Worm (Caenorhabditis elegans): ENCODE measurements around the gene dmd-7.

- TF ChIP-seq dmd-4 (tag; optimal IDR thresholded peaks at IDR 0.05; ENCODE audit: borderline replicate concordance): no peak
- TF ChIP-seq ceh-2 (tag; optimal IDR thresholded peaks at IDR 0.05): no peak
- TF ChIP-seq F13H6.1 (tag; optimal IDR thresholded peaks at IDR 0.05): no peak
- TF ChIP-seq C08G9.2 (tag; optimal IDR thresholded peaks at IDR 0.05): no peak
- peak; percentile 71 for TF ChIP-seq ama-1 (optimal IDR thresholded peaks at IDR 0.05)
- no peak for TF ChIP-seq rnt-1 (tag; optimal IDR thresholded peaks at IDR 0.05)
- TF ChIP-seq ceh-30 (tag; optimal IDR thresholded peaks at IDR 0.05): no peak
- no peak for TF ChIP-seq madf-2 (tag; optimal IDR thresholded peaks at IDR 0.05)
- no peak for TF ChIP-seq hlh-6 (tag; optimal IDR thresholded peaks at IDR 0.05)
- TF ChIP-seq pax-1 (tag; optimal IDR thresholded peaks at IDR 0.05): no peak
- no peak for TF ChIP-seq odd-2 (tag; optimal IDR thresholded peaks at IDR 0.05)
These were observed 26.0 kb upstream of the dmd-7 start for ce11 chrV:6220752-6221151.

All from whole organism, late embryonic.